Worm (Caenorhabditis elegans): Measurements from ENCODE around the gene smcr-8.

DNA sequence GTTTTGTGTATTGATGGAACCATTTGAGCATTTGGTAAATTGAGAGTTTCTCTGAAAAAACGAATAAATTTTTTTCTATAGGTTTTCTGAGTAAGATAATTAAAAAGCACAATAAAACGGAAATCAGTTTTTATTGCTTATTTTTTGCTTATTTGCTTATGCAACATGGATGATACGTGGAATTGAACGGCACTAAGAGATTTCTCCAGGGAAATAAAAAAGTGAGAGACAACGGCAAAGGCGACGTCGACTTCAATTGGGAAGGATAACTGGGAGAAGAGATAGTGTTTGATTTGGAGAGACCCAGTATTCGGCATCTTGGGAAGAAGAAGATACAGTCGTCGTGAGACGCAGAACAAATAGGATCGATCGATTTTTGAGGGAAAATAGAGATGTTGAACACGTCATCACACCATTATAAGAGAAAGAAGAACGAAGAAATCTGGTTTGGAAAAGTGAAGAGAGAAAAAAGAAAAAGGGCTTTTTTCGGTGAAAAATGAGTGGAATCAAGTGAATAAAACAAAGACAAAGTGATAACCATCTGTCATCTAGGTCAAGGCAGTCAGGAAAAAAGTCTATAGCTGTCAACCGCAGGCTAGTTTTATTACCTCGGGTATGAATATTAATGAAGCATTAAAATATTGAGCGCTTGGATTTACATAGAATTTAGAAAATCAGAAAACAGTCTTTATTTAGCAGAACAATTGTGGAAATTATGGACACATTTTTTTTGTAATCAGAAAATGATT, 890 bp upstream of the smcr-8 start, which contains the start of gene tmem-131:
- TF ChIP-seq rpc-1 (optimal IDR thresholded peaks at IDR 0.05), result no peak
- no peak for TF ChIP-seq rpc-1 (tag; optimal IDR thresholded peaks at IDR 0.05)
- TF ChIP-seq gei-17 (GFP tag; optimal IDR thresholded peaks at IDR 0.05), result no peak
- TF ChIP-seq lsl-1 (GFP tag; optimal IDR thresholded peaks at IDR 0.05), result no peak
- TF ChIP-seq sea-2 (GFP tag; IDR thresholded peaks at IDR 0.05), result no peak
- TF ChIP-seq ama-1 (optimal IDR thresholded peaks at IDR 0.05), result no peak
- no peak for TF ChIP-seq ama-1 (GFP tag; optimal IDR thresholded peaks at IDR 0.05)

Measured in whole organism, young adult.